Worm (Caenorhabditis elegans): ENCODE measurements around the gene C33G3.4.

C33G3.4 gene

DNA sequence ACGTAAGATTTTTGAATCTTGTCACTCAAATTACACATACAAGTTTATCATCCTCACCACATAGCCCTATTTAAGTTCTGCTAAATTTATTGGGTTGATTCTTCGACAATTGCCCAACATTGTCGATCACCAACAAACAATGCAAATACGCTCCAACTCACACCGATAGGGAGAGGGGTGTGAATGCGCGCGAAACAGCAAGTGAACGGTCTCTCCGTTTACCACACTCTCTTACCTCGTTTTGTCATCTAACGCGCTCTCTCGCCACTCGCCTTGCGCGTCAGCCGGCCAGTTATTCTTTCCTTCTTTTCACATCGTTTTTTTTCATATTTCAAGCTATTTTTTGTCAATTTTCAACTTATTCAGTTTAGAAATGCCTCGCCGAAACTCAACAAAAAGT, 31.0 kb downstream of the C33G3.4 start, which contains the start of gene F16B12.6 (continued):
- TF ChIP-seq fkh-10 (GFP tag; optimal IDR thresholded peaks at IDR 0.05) (peak; percentile 28), ztf-4 (tag; optimal IDR thresholded peaks at IDR 0.05) (no peak), isw-1 (GFP tag; IDR thresholded peaks at IDR 0.05) (peak; percentile 71), tbx-2 (tag; optimal IDR thresholded peaks at IDR 0.05) (peak; percentile 87), nhr-85 (tag) (peak; percentile 90), elt-2 (tag; optimal IDR thresholded peaks at IDR 0.05) (peak; percentile 23), nhr-90 (tag; optimal IDR thresholded peaks at IDR 0.05; ENCODE audit: poor library complexity) (peak; percentile 68), nhr-11 (tag; optimal IDR thresholded peaks at IDR 0.05) (no peak), egl-13 (tag; optimal IDR thresholded peaks at IDR 0.05) (peak; percentile 44), grh-1 (GFP tag; IDR thresholded peaks at IDR 0.05) (no peak; the same call in 1 of the 2 replicates), ceh-82 (tag; optimal IDR thresholded peaks at IDR 0.05) (peak; percentile 56 to 91 (median 64)), lin-14 (GFP tag; optimal IDR thresholded peaks at IDR 0.05) (peak; percentile 97), nhr-20 (tag; optimal IDR thresholded peaks at IDR 0.05) (peak; percentile 85), fos-1 (tag; optimal IDR thresholded peaks at IDR 0.05) (peak; percentile 78), efl-3 (GFP tag; optimal IDR thresholded peaks at IDR 0.05) (no peak), nhr-71 (tag; optimal IDR thresholded peaks at IDR 0.05) (peak; percentile 88), aly-2 (tag; optimal IDR thresholded peaks at IDR 0.05) (peak; percentile 53), efl-1 (optimal IDR thresholded peaks at IDR 0.05) (peak; percentile 81 to 99), efl-1 (GFP tag; optimal IDR thresholded peaks at IDR 0.05 in 1 of 2) (peak; percentile 79 to 97), lin-13 (GFP tag; optimal IDR thresholded peaks at IDR 0.05) (peak; percentile 78), nhr-76 (tag; optimal IDR thresholded peaks at IDR 0.05) (no peak), F16B12.6 (tag; optimal IDR thresholded peaks at IDR 0.05) (peak; percentile 77), jun-1 (tag; optimal IDR thresholded peaks at IDR 0.05) (peak; percentile 52)

DNA sequence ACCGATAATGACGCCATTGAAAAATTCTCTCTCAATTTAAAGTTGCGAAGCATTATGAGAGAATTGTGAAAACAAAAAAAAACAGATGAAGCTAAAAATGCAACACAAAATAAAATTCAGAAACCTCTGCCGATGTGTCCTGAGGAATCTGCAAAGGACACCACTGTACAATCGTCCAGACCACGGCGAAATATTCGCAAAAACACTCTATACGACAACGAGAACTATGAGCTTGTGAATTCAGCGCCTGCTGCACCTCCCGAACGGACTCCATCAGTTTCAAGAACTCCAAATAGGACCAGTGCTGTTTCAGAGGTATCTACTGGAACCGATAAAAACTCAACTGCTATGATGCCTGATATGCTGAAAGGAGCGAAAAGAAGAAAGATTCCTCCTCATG, 31.5 kb downstream of the C33G3.4 start:
- TF ChIP-seq efl-1 (optimal IDR thresholded peaks at IDR 0.05), result no peak
- peak in 1 of 2 experiments; percentile 42 for TF ChIP-seq efl-1 (GFP tag; optimal IDR thresholded peaks at IDR 0.05 in 1 of 2)
- TF ChIP-seq blmp-1 (tag; optimal IDR thresholded peaks at IDR 0.05), result no peak

DNA sequence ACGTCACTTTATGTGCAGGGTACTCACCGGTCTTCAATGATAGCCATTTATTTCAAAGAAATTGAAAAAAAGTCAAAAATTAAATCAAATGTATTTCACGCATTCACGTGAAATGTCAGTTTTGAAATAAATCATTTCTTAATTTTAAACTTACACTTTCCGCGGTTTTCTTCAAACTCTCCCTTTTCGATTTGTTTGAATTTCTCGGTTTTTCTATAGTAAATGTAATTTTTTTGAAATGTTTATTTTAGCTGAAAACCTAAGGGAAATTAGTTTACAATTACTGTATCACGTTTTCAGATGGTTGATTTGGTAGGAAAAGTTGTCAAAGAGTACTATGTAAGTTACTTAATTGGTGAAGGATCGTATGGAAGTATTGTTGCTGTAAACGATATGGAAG, 37.3 kb downstream of the C33G3.4 start, which contains the start of gene F16B12.7:
Gene F16B12.7, plus strand, starts transcription at position 301 of the 400 bp plus-strand sequence.
- TF ChIP-seq efl-1 (optimal IDR thresholded peaks at IDR 0.05) (no peak), efl-1 (GFP tag; optimal IDR thresholded peaks at IDR 0.05 in 1 of 2) (peak in 1 of 2 experiments; percentile 12), mdl-1 (tag; optimal IDR thresholded peaks at IDR 0.05) (no peak)

- no peak for TF ChIP-seq efl-1 (optimal IDR thresholded peaks at IDR 0.05)
- no peak for TF ChIP-seq efl-1 (GFP tag; optimal IDR thresholded peaks at IDR 0.05 in 1 of 2)
- TF ChIP-seq lin-15B (tag; optimal IDR thresholded peaks at IDR 0.05), result no peak
- TF ChIP-seq grh-1 (GFP tag; IDR thresholded peaks at IDR 0.05), result no peak
- TF ChIP-seq C16A3.4 (tag; optimal IDR thresholded peaks at IDR 0.05), result no peak
- no peak for TF ChIP-seq aly-2 (tag; optimal IDR thresholded peaks at IDR 0.05)
- TF ChIP-seq skn-1 (tag; optimal IDR thresholded peaks at IDR 0.05), result no peak
- TF ChIP-seq alr-1 (tag; optimal IDR thresholded peaks at IDR 0.05; ENCODE audit: borderline replicate concordance), result no peak
- TF ChIP-seq ceh-82 (tag; optimal IDR thresholded peaks at IDR 0.05), result no peak
- no peak for TF ChIP-seq C04F5.9 (tag; optimal IDR thresholded peaks at IDR 0.05)
- TF ChIP-seq hlh-17 (GFP tag; optimal IDR thresholded peaks at IDR 0.05; ENCODE audit: borderline replicate concordance), result no peak
- TF ChIP-seq fkh-10 (GFP tag; optimal IDR thresholded peaks at IDR 0.05), result no peak
- TF ChIP-seq nhr-76 (tag; optimal IDR thresholded peaks at IDR 0.05), result no peak
- TF ChIP-seq mep-1 (tag; optimal IDR thresholded peaks at IDR 0.05), result no peak
- no peak for TF ChIP-seq unc-98 (GFP tag; IDR thresholded peaks at IDR 0.05)
- TF ChIP-seq vab-15 (tag; optimal IDR thresholded peaks at IDR 0.05), result no peak
- no peak for TF ChIP-seq sptf-1 (tag; optimal IDR thresholded peaks at IDR 0.05)
- no peak for TF ChIP-seq fkh-8 (tag; optimal IDR thresholded peaks at IDR 0.05)
These were observed 42.4 kb downstream of the C33G3.4 start, which contains the start of gene nhr-281 for ce11 chrX:14113347-14113746. nhr-281 (minus strand) TSS chrX:14113447.

Data from whole organism, L1 larva.